Fruit fly (Drosophila melanogaster) whole organism, prepupa: Measurements from ENCODE around the gene CG9568.

Experiments
- CG32006 ChIP-seq: fragments of 200-800 bp; sonication (Bioruptor generic); optimal IDR thresholded peaks from 3 replicates; lab custom pipeline; 2017; ENCODE audit warnings: missing biosample characterization, mild to moderate bottlenecking, missing genetic modification characterization
- CG3919 ChIP-seq: fragments of 200-800 bp; sonication (Bioruptor generic); optimal IDR thresholded peaks from 3 replicates; lab custom pipeline; 2016; ENCODE audit warnings: missing biosample characterization, missing genetic modification characterization
- Lpt ChIP-seq: fragments of 200-800 bp; sonication (Bioruptor generic); optimal IDR thresholded peaks from 3 replicates; lab custom pipeline; 2016; ENCODE audit warnings: missing biosample characterization, missing genetic modification characterization
- cyc ChIP-seq: fragments of 200-800 bp; sonication (Bioruptor generic); optimal IDR thresholded peaks from 3 replicates; lab custom pipeline; 2016; ENCODE audit warnings: missing biosample characterization, missing genetic modification characterization
- svp ChIP-seq: fragments of 200-800 bp; sonication (Bioruptor generic); peaks from one replicate; lab custom pipeline; 2016; ENCODE audit warnings: missing biosample characterization, missing genetic modification characterization

- TF ChIP-seq Lpt (GFP tag; lab: Kevin White, UChicago) (no peak), cyc (GFP tag; lab: Kevin White, UChicago) (no peak), CG3919 (GFP tag; lab: Kevin White, UChicago) (no peak), svp (GFP tag; lab: Kevin White, UChicago) (no peak), CG32006 (GFP tag; lab: Kevin White, UChicago) (no peak)
Observed at dm6 chr2L:8975328-8975727, 35.1 kb upstream of the CG9568 start, which contains the start of gene CG9541.
